Worm (Caenorhabditis elegans): Measurements from ENCODE around the gene C36H8.1.

C36H8.1 gene

ce11 chrIV:12728162-12728561 lies 16.5 kb downstream of the C36H8.1 start:
- peak; percentile 65 for TF ChIP-seq elt-2 (tag; optimal IDR thresholded peaks at IDR 0.05)
- TF ChIP-seq hlh-8 (tag; optimal IDR thresholded peaks at IDR 0.05) = no peak
- TF ChIP-seq fkh-6 (tag; optimal IDR thresholded peaks at IDR 0.05) = no peak
- TF ChIP-seq unc-42 (tag; optimal IDR thresholded peaks at IDR 0.05) = no peak
- no peak for TF ChIP-seq unc-3 (GFP tag; conservative IDR thresholded peaks at IDR 0.05)
- TF ChIP-seq unc-3 (tag; optimal IDR thresholded peaks at IDR 0.05) = no peak
- no peak for TF ChIP-seq ceh-24 (tag; optimal IDR thresholded peaks at IDR 0.05)
- TF ChIP-seq unc-86 (tag; optimal IDR thresholded peaks at IDR 0.05) = no peak
- TF ChIP-seq nhr-11 (tag; optimal IDR thresholded peaks at IDR 0.05) = no peak
- TF ChIP-seq K09A11.1 (tag; optimal IDR thresholded peaks at IDR 0.05; ENCODE audit: insufficient read depth) = no peak

- TF ChIP-seq lim-6 (tag; optimal IDR thresholded peaks at IDR 0.05) (no peak), gmeb-2 (tag; optimal IDR thresholded peaks at IDR 0.05) (no peak), ttx-3 (tag; optimal IDR thresholded peaks at IDR 0.05) (no peak), pqm-1 (tag; optimal IDR thresholded peaks at IDR 0.05) (no peak), npax-4 (tag; optimal IDR thresholded peaks at IDR 0.05) (no peak), K02D7.2 (tag; optimal IDR thresholded peaks at IDR 0.05) (no peak), sox-4 (tag; optimal IDR thresholded peaks at IDR 0.05) (no peak), nhr-11 (tag; optimal IDR thresholded peaks at IDR 0.05) (no peak), rnt-1 (tag; optimal IDR thresholded peaks at IDR 0.05) (no peak), C38D4.7 (GFP tag; optimal IDR thresholded peaks at IDR 0.05) (no peak), zip-5 (tag; optimal IDR thresholded peaks at IDR 0.05) (no peak)
Measured at ce11 chrIV:12725925-12726324, 18.7 kb downstream of the C36H8.1 start.

- no peak for TF ChIP-seq C08G9.2 (tag; optimal IDR thresholded peaks at IDR 0.05)
- no peak for TF ChIP-seq K09A11.1 (tag; optimal IDR thresholded peaks at IDR 0.05; ENCODE audit: insufficient read depth)
- no peak for TF ChIP-seq ceh-19 (GFP tag; optimal IDR thresholded peaks at IDR 0.05)
- TF ChIP-seq ceh-18 (tag; optimal IDR thresholded peaks at IDR 0.05) = no peak
- no peak for TF ChIP-seq pqm-1 (tag; optimal IDR thresholded peaks at IDR 0.05)
- TF ChIP-seq pax-1 (tag; optimal IDR thresholded peaks at IDR 0.05) = no peak
- TF ChIP-seq pag-3 (tag; optimal IDR thresholded peaks at IDR 0.05; ENCODE audit: borderline replicate concordance) = no peak
- TF ChIP-seq ceh-24 (tag; optimal IDR thresholded peaks at IDR 0.05) = no peak
- no peak for TF ChIP-seq ahr-1 (tag; optimal IDR thresholded peaks at IDR 0.05)
- TF ChIP-seq ref-2 (tag; optimal IDR thresholded peaks at IDR 0.05) = no peak
Measured at ce11 chrIV:12725228-12725627, 19.4 kb downstream of the C36H8.1 start.

ce11 chrIV:12724641-12725040 lies 20.0 kb downstream of the C36H8.1 start, which contains the start of the genes T23F6.3 and rbd-1:
TSS of gene T23F6.3 (minus strand) at chrIV:12724760.
TSS of gene rbd-1 (plus strand) at chrIV:12724986.
- TF ChIP-seq ztf-16 (tag; optimal IDR thresholded peaks at IDR 0.05) (no peak), ceh-9 (tag; optimal IDR thresholded peaks at IDR 0.05) (no peak), ceh-31 (tag; optimal IDR thresholded peaks at IDR 0.05) (peak; percentile 97), nfya-1 (tag; optimal IDR thresholded peaks at IDR 0.05) (peak; percentile 70), fkh-6 (tag; optimal IDR thresholded peaks at IDR 0.05) (no peak), pha-2 (tag; optimal IDR thresholded peaks at IDR 0.05) (no peak), ceh-19 (GFP tag; optimal IDR thresholded peaks at IDR 0.05) (peak; percentile 19), syd-9 (tag; optimal IDR thresholded peaks at IDR 0.05) (no peak), nhr-232 (tag; optimal IDR thresholded peaks at IDR 0.05) (no peak), ets-4 (tag; optimal IDR thresholded peaks at IDR 0.05) (peak; percentile 76), lim-6 (tag; optimal IDR thresholded peaks at IDR 0.05) (peak; percentile 27), sdc-2 (tag; optimal IDR thresholded peaks at IDR 0.05) (no peak), unc-55 (GFP tag; optimal IDR thresholded peaks at IDR 0.05) (peak; percentile 49), fax-1 (tag; optimal IDR thresholded peaks at IDR 0.05) (peak; percentile 62), ttx-3 (tag; optimal IDR thresholded peaks at IDR 0.05) (no peak), ceh-34 (tag; optimal IDR thresholded peaks at IDR 0.05) (peak; percentile 77), rnt-1 (tag; optimal IDR thresholded peaks at IDR 0.05) (peak; percentile 72), unc-42 (tag; optimal IDR thresholded peaks at IDR 0.05) (peak; percentile 73), unc-86 (tag; optimal IDR thresholded peaks at IDR 0.05) (peak; percentile 43), tbx-7 (tag; optimal IDR thresholded peaks at IDR 0.05) (peak; percentile 57), F13H6.1 (tag; optimal IDR thresholded peaks at IDR 0.05) (no peak), ref-2 (tag; optimal IDR thresholded peaks at IDR 0.05) (peak; percentile 69), C08G9.2 (tag; optimal IDR thresholded peaks at IDR 0.05) (peak; percentile 76), ceh-14 (tag; optimal IDR thresholded peaks at IDR 0.05) (peak; percentile 65), ceh-18 (tag; optimal IDR thresholded peaks at IDR 0.05) (peak; percentile 66), zip-5 (tag; optimal IDR thresholded peaks at IDR 0.05) (peak; percentile 62), unc-3 (GFP tag; conservative IDR thresholded peaks at IDR 0.05) (0 out of 2 replicates have a peak, but pooled peaks have one; percentile 12), unc-3 (tag; optimal IDR thresholded peaks at IDR 0.05) (peak; percentile 35), Y22D7AL.16 (tag; optimal IDR thresholded peaks at IDR 0.05) (peak; percentile 7), mec-3 (tag; optimal IDR thresholded peaks at IDR 0.05; ENCODE audit: borderline replicate concordance) (peak; percentile 43), ceh-2 (tag; optimal IDR thresholded peaks at IDR 0.05) (peak; percentile 83), hlh-15 (tag; optimal IDR thresholded peaks at IDR 0.05) (peak; percentile 16)

Measured in whole organism, late embryonic.